Worm (Caenorhabditis elegans) whole organism, L4 larva: ENCODE measurements around the gene nkcc-1.

Experiments used
- R02D3.7 ChIP-seq: fragments of 150-350 bp; sonication (generic microtip); optimal IDR thresholded peaks from 3 replicates; lab custom pipeline; 2014; ENCODE audit warnings: missing biosample characterization, missing genetic modification characterization
- Y48G9A.11 ChIP-seq: fragments of 200-800 bp; sonication (Bioruptor generic); IDR thresholded peaks from 2 replicates; pipeline ENCODE4 v1.3.6; 2022; ENCODE audit warnings: missing genetic modification reagents, missing genetic modification characterization, missing compliant biosample characterization
- aha-1 ChIP-seq: fragments of 150-350 bp; peaks from one replicate; lab custom pipeline; 2014; ENCODE audit warnings: missing biosample characterization, missing genetic modification characterization
- ama-1 ChIP-seq: fragments of 150-350 bp; optimal IDR thresholded peaks from 2 replicates; lab custom pipeline; 2014; ENCODE audit warnings: inconsistent platforms, mixed read lengths
- ceh-28 ChIP-seq: fragments of 150-350 bp; optimal IDR thresholded peaks from 2 replicates; lab custom pipeline; 2014; ENCODE audit warnings: missing biosample characterization, missing genetic modification reagents, missing genetic modification characterization
- ceh-82 ChIP-seq: sonication (generic microtip); optimal IDR thresholded peaks from 2 replicates; lab custom pipeline; 2017; ENCODE audit warnings: missing biosample characterization, missing genetic modification characterization
- daf-12 ChIP-seq: fragments of 150-350 bp; optimal IDR thresholded peaks from 2 replicates; lab custom pipeline; 2014; ENCODE audit warnings: missing biosample characterization, missing genetic modification reagents, missing genetic modification characterization
- daf-8 ChIP-seq: fragments of 200-800 bp; sonication (Bioruptor generic); IDR thresholded peaks from 2 replicates; pipeline ENCODE4 v1.3.6; 2022; ENCODE audit warnings: missing genetic modification characterization, missing compliant biosample characterization
- dmd-8 ChIP-seq: fragments of 200-800 bp; sonication (Bioruptor generic); IDR thresholded peaks from 2 replicates; pipeline ENCODE4 v1.3.6; 2022; ENCODE audit warnings: missing genetic modification characterization, missing compliant biosample characterization
- duxl-1 ChIP-seq: sonication (generic microtip); optimal IDR thresholded peaks from 2 replicates; lab custom pipeline; 2016; ENCODE audit warnings: mild to moderate bottlenecking, missing genetic modification characterization, moderate library complexity, missing compliant biosample characterization; ENCODE audit not compliant: poor library complexity
- gei-8 ChIP-seq: fragments of 200-800 bp; sonication (Bioruptor generic); optimal IDR thresholded peaks from 2 replicates; lab custom pipeline; 2018; ENCODE audit warnings: mild to moderate bottlenecking, missing genetic modification characterization, missing compliant biosample characterization
- hif-1 ChIP-seq, 2 experiments: sonication (generic microtip); optimal IDR thresholded peaks; 2 replicates each; lab custom pipeline; 2016 to 2017; ENCODE audit warnings: missing compliant biosample characterization in 2 of 2, missing genetic modification characterization in 2 of 2, missing genetic modification reagents in 2 of 2, missing genotype in 2 of 2, mild to moderate bottlenecking in 1 of 2
- hlh-30 ChIP-seq: sonication (generic microtip); optimal IDR thresholded peaks from 2 replicates; lab custom pipeline; 2017; ENCODE audit warnings: antibody characterized with exemption, mild to moderate bottlenecking, missing genetic modification characterization, missing compliant biosample characterization; ENCODE audit not compliant: insufficient read depth
- jun-1 ChIP-seq: fragments of 150-350 bp; optimal IDR thresholded peaks from 2 replicates; lab custom pipeline; 2014; ENCODE audit warnings: missing biosample characterization, missing genetic modification reagents, missing genetic modification characterization
- lin-13 ChIP-seq: fragments of 150-350 bp; optimal IDR thresholded peaks from 2 replicates; lab custom pipeline; 2014; ENCODE audit warnings: missing biosample characterization, missing genetic modification reagents, missing genetic modification characterization
- lin-15B ChIP-seq: fragments of 150-350 bp; sonication (generic microtip); optimal IDR thresholded peaks from 3 replicates; lab custom pipeline; 2014; ENCODE audit warnings: missing biosample characterization, missing genetic modification characterization
- lsy-2 ChIP-seq, 2 experiments: fragments of 150-350 bp in 1 of 2; sonication (generic microtip) in 1 of 2; optimal IDR thresholded peaks; 2 replicates each; lab custom pipeline; 2014 to 2017; ENCODE audit warnings: missing biosample characterization in 2 of 2, missing genetic modification characterization in 2 of 2
- mep-1 ChIP-seq: fragments of 150-350 bp; sonication (generic microtip); optimal IDR thresholded peaks from 3 replicates; lab custom pipeline; 2014; ENCODE audit warnings: missing biosample characterization, missing genetic modification characterization
- mxl-2 ChIP-seq: fragments of 200-800 bp; sonication (Bioruptor generic); conservative IDR thresholded peaks from 2 replicates; pipeline ENCODE4 v1.3.6; 2022; ENCODE audit warnings: missing genetic modification reagents, missing genetic modification characterization, missing compliant biosample characterization
- nhr-11 ChIP-seq: fragments of 150-350 bp; optimal IDR thresholded peaks from 2 replicates; lab custom pipeline; 2014; ENCODE audit warnings: missing biosample characterization, missing genetic modification characterization
- nhr-25 ChIP-seq: sonication (generic microtip); optimal IDR thresholded peaks from 2 replicates; lab custom pipeline; 2017; ENCODE audit warnings: missing genetic modification characterization, mild to moderate bottlenecking, missing compliant biosample characterization, antibody characterized with exemption, moderate library complexity, borderline replicate concordance; ENCODE audit not compliant: insufficient read depth
- nhr-28 ChIP-seq: fragments of 150-350 bp; optimal IDR thresholded peaks from 2 replicates; lab custom pipeline; 2014; ENCODE audit warnings: missing biosample characterization, missing genetic modification characterization
- nhr-42 ChIP-seq: fragments of 200-800 bp; sonication (Bioruptor generic); IDR thresholded peaks from 2 replicates; pipeline ENCODE4 v1.3.6; 2022; ENCODE audit warnings: missing genetic modification characterization, missing compliant biosample characterization
- pha-4 ChIP-seq, 2 experiments: fragments of 150-350 bp in 1 of 2; fragments of 200-800 bp in 1 of 2; sonication (Bioruptor generic) in 1 of 2; IDR thresholded peaks in 1 of 2; optimal IDR thresholded peaks in 1 of 2; 2 replicates each; pipeline versions ENCODE4 v1.3.6 to Lab custom; 2014 to 2022; ENCODE audit warnings: missing genetic modification characterization in 2 of 2, missing genetic modification reagents in 2 of 2, missing biosample characterization in 1 of 2, missing compliant biosample characterization in 1 of 2
- skn-1 ChIP-seq: fragments of 150-350 bp; optimal IDR thresholded peaks from 2 replicates; lab custom pipeline; 2014; ENCODE audit warnings: missing biosample characterization, missing genetic modification characterization
- snpc-4 ChIP-seq: fragments of 150-350 bp; optimal IDR thresholded peaks from 2 replicates; lab custom pipeline; 2014; ENCODE audit warnings: missing biosample characterization, missing genetic modification characterization
- spr-3 ChIP-seq: fragments of 200-800 bp; sonication (Bioruptor generic); optimal IDR thresholded peaks from 2 replicates; lab custom pipeline; 2018; ENCODE audit warnings: mild to moderate bottlenecking, missing genetic modification characterization, missing compliant biosample characterization
- tra-1 ChIP-seq: fragments of 200-800 bp; sonication (Bioruptor generic); IDR thresholded peaks from 2 replicates; pipeline ENCODE4 v1.3.6; 2022; ENCODE audit warnings: missing genetic modification reagents, missing genetic modification characterization, missing compliant biosample characterization
- unc-62 ChIP-seq, 3 experiments: fragments of 150-350 bp in 1 of 3; sonication (generic microtip); optimal IDR thresholded peaks in 2 of 3; peaks in 1 of 3; 1 replicate in 1 of 3; 2 replicates in 2 of 3; lab custom pipeline; 2014 to 2017; ENCODE audit warnings: missing biosample characterization in 3 of 3, missing genetic modification characterization in 3 of 3, missing genetic modification reagents in 3 of 3, missing genotype in 1 of 3
- zip-2 ChIP-seq: fragments of 150-350 bp; optimal IDR thresholded peaks from 2 replicates; lab custom pipeline; 2014; ENCODE audit warnings: missing biosample characterization, missing genetic modification characterization

nkcc-1 gene

ce11 chrIV:14089749-14090148, 34.1 kb downstream of the nkcc-1 start:
- TF ChIP-seq unc-62 (GFP tag; optimal IDR thresholded peaks at IDR 0.05 in 1 of 2; lab: Kevin White, UChicago) (peak in 1 of 2 experiments; percentile 83), unc-62 (tag; optimal IDR thresholded peaks at IDR 0.05; lab: Kevin White, UChicago) (no peak), hlh-30 (tag; lab: Kevin White, UChicago) (peak; percentile 41), nhr-28 (tag; lab: Kevin White, UChicago) (peak; percentile 48), nhr-25 (tag; lab: Kevin White, UChicago) (peak; percentile 73), R02D3.7 (tag; lab: Kevin White, UChicago) (no peak), spr-3 (no peak)

ce11 chrIV:14086395-14086794, 37.5 kb downstream of the nkcc-1 start:
- TF ChIP-seq ceh-28 (tag; lab: Kevin White, UChicago) (no peak), skn-1 (no peak), nhr-28 (tag; lab: Kevin White, UChicago) (peak; percentile 11), pha-4 (GFP tag; IDR thresholded peaks at IDR 0.05; lab: Robert Waterston, UW) (no peak), pha-4 (tag; optimal IDR thresholded peaks at IDR 0.05; lab: Kevin White, UChicago) (no peak), lin-15B (no peak), mxl-2 (GFP tag; lab: Robert Waterston, UW) (no peak), dmd-8 (no peak)
- TF ChIP-seq, all 104 proteins: peak for 1

ce11 chrIV:14083505-14083904, 40.4 kb downstream of the nkcc-1 start, which contains the start of gene F52B11.2:
F52B11.2 (plus strand) TSS chrIV:14083568.
- TF ChIP-seq daf-12 (no peak), nhr-25 (tag; lab: Kevin White, UChicago) (no peak), duxl-1 (tag; lab: Kevin White, UChicago) (no peak), zip-2 (tag; lab: Kevin White, UChicago) (no peak), hif-1 (tag; optimal IDR thresholded peaks at IDR 0.05; lab: Kevin White, UChicago) (peak in 1 of 2 experiments; percentile 18), Y48G9A.11 (GFP tag; lab: Robert Waterston, UW) (peak; percentile 18; the same call in 1 of the 2 replicates), nhr-11 (tag; lab: Kevin White, UChicago) (no peak), daf-8 (GFP tag; lab: Robert Waterston, UW) (no peak), mep-1 (tag; lab: Kevin White, UChicago) (no peak), tra-1 (GFP tag; lab: Robert Waterston, UW) (no peak), jun-1 (tag; lab: Kevin White, UChicago) (no peak), ama-1 (lab: Kevin White, UChicago) (no peak), nhr-42 (GFP tag; lab: Robert Waterston, UW) (no peak), aha-1 (tag; lab: Kevin White, UChicago) (peak; percentile 4), snpc-4 (tag; lab: Kevin White, UChicago) (no peak), gei-8 (no peak), mxl-2 (GFP tag; lab: Robert Waterston, UW) (no peak)

ce11 chrIV:14082956-14083355, 40.9 kb downstream of the nkcc-1 start:
- TF ChIP-seq lsy-2 (tag; optimal IDR thresholded peaks at IDR 0.05; lab: Kevin White, UChicago), result peak in 1 of 2 experiments; percentile 10
- TF ChIP-seq aha-1 (tag; lab: Kevin White, UChicago), result peak; percentile 51
- TF ChIP-seq lin-13 (GFP tag; lab: Kevin White, UChicago), result no peak

- TF ChIP-seq unc-62 (GFP tag; optimal IDR thresholded peaks at IDR 0.05 in 1 of 2; lab: Kevin White, UChicago) (peak in 1 of 2 experiments; percentile 21), unc-62 (tag; optimal IDR thresholded peaks at IDR 0.05; lab: Kevin White, UChicago) (no peak), ceh-82 (no peak)
Measured at ce11 chrIV:14077135-14077534, 46.7 kb downstream of the nkcc-1 start, which contains the start of gene cfp-1. cfp-1 (plus strand) TSS chrIV:14077435.
